Worm (Caenorhabditis elegans) whole organism, young adult: ENCODE measurements around the gene irld-39.

Experiments used
- C17E4.6 ChIP-seq: fragments of 200-800 bp; sonication (Bioruptor generic); IDR thresholded peaks from 2 replicates; pipeline ENCODE4 v1.3.6; 2022; ENCODE audit warnings: missing genetic modification reagents, missing genetic modification characterization, missing compliant biosample characterization
- F10E7.11 ChIP-seq: sonication (generic microtip); optimal IDR thresholded peaks from 2 replicates; lab custom pipeline; 2017; ENCODE audit warnings: mild to moderate bottlenecking, missing genetic modification characterization, moderate library complexity, missing compliant biosample characterization
- ceh-27 ChIP-seq: fragments of 200-800 bp; sonication (Bioruptor generic); optimal IDR thresholded peaks from 2 replicates; lab custom pipeline; 2018; ENCODE audit warnings: mild to moderate bottlenecking, missing genetic modification characterization, moderate library complexity, missing compliant biosample characterization
- him-1 ChIP-seq: sonication (generic microtip); optimal IDR thresholded peaks from 2 replicates; lab custom pipeline; 2016; ENCODE audit warnings: missing genotype, missing genetic modification reagents, missing genetic modification characterization, missing compliant biosample characterization

ce11 chrIV:16192754-16193153 is 40.2 kb upstream of the irld-39 start:
- TF ChIP-seq F10E7.11 (tag; lab: Kevin White, UChicago) (no peak), ceh-27 (GFP tag; lab: Kevin White, UChicago) (no peak), C17E4.6 (GFP tag; lab: Robert Waterston, UW) (no peak), him-1 (tag; lab: Kevin White, UChicago) (no peak)
